Worm (Caenorhabditis elegans) whole organism, mixed stage, embryonic: ENCODE measurements around the gene Y54F10BM.9.

ENCODE experiments used
- M03D4.4 ChIP-seq: sonication (generic microtip); optimal IDR thresholded peaks from 2 replicates; lab custom pipeline; 2017; ENCODE audit warnings: mild to moderate bottlenecking, missing genetic modification characterization, missing compliant biosample characterization
- bed-3 ChIP-seq: fragments of 200-800 bp; sonication (Bioruptor generic); optimal IDR thresholded peaks from 3 replicates; lab custom pipeline; 2018; ENCODE audit warnings: mild to moderate bottlenecking, missing genetic modification characterization, moderate library complexity, missing compliant biosample characterization
- blmp-1 ChIP-seq: fragments of 150-350 bp; optimal IDR thresholded peaks from 2 replicates; lab custom pipeline; 2014; ENCODE audit warnings: missing biosample characterization, missing genetic modification characterization
- ceh-39 ChIP-seq: fragments of 150-350 bp; optimal IDR thresholded peaks from 2 replicates; lab custom pipeline; 2014; ENCODE audit warnings: missing biosample characterization, missing genetic modification characterization
- ceh-43 ChIP-seq: fragments of 200-800 bp; sonication (Bioruptor generic); optimal IDR thresholded peaks from 2 replicates; lab custom pipeline; 2018; ENCODE audit warnings: mild to moderate bottlenecking, missing genetic modification characterization, moderate library complexity, missing compliant biosample characterization
- ceh-83 ChIP-seq: fragments of 200-800 bp; sonication (Bioruptor generic); optimal IDR thresholded peaks from 2 replicates; lab custom pipeline; 2018; ENCODE audit warnings: mild to moderate bottlenecking, missing genetic modification characterization, missing compliant biosample characterization
- ces-1 ChIP-seq: fragments of 150-350 bp; optimal IDR thresholded peaks from 2 replicates; lab custom pipeline; 2014; ENCODE audit warnings: missing biosample characterization, missing genetic modification reagents, missing genetic modification characterization
- drap-1 ChIP-seq: fragments of 200-800 bp; sonication (Bioruptor generic); optimal IDR thresholded peaks from 3 replicates; lab custom pipeline; 2018; ENCODE audit warnings: mild to moderate bottlenecking, missing genetic modification characterization, missing compliant biosample characterization
- elt-1 ChIP-seq: sonication (generic microtip); optimal IDR thresholded peaks from 2 replicates; lab custom pipeline; 2017; ENCODE audit warnings: missing genetic modification characterization, mild to moderate bottlenecking, missing compliant biosample characterization, antibody characterized with exemption, moderate library complexity, borderline replicate concordance; ENCODE audit not compliant: insufficient read depth
- elt-3 ChIP-seq: fragments of 150-350 bp; optimal IDR thresholded peaks from 2 replicates; lab custom pipeline; 2014; ENCODE audit warnings: missing biosample characterization, missing genetic modification characterization
- flh-1 ChIP-seq: fragments of 200-800 bp; sonication (Bioruptor generic); optimal IDR thresholded peaks from 2 replicates; lab custom pipeline; 2018; ENCODE audit warnings: mild to moderate bottlenecking, missing genetic modification characterization, moderate library complexity, missing compliant biosample characterization
- ham-2 ChIP-seq: fragments of 200-800 bp; sonication (Bioruptor generic); optimal IDR thresholded peaks from 2 replicates; lab custom pipeline; 2018; ENCODE audit warnings: mild to moderate bottlenecking, missing genetic modification characterization, missing compliant biosample characterization
- lin-13 ChIP-seq: fragments of 150-350 bp; optimal IDR thresholded peaks from 2 replicates; lab custom pipeline; 2014; ENCODE audit warnings: missing biosample characterization, missing genetic modification characterization
- lin-32 ChIP-seq: fragments of 200-800 bp; sonication (Bioruptor generic); optimal IDR thresholded peaks from 2 replicates; lab custom pipeline; 2018; ENCODE audit warnings: mild to moderate bottlenecking, missing genetic modification characterization, missing compliant biosample characterization
- mab-5 ChIP-seq: fragments of 150-350 bp; optimal IDR thresholded peaks from 2 replicates; lab custom pipeline; 2014; ENCODE audit warnings: missing biosample characterization, missing genetic modification characterization
- mep-1 ChIP-seq: fragments of 150-350 bp; optimal IDR thresholded peaks from 2 replicates; lab custom pipeline; 2017; ENCODE audit warnings: missing biosample characterization, missing genetic modification reagents, missing genetic modification characterization, inconsistent platforms
- mls-2 ChIP-seq: sonication (generic microtip); optimal IDR thresholded peaks from 2 replicates; lab custom pipeline; 2016; ENCODE audit warnings: mild to moderate bottlenecking, missing genetic modification characterization, moderate library complexity, missing compliant biosample characterization
- nhr-12 ChIP-seq: fragments of 150-350 bp; optimal IDR thresholded peaks from 2 replicates; lab custom pipeline; 2014; ENCODE audit warnings: missing biosample characterization, missing genetic modification characterization
- nhr-2 ChIP-seq: fragments of 150-350 bp; optimal IDR thresholded peaks from 2 replicates; lab custom pipeline; 2014; ENCODE audit warnings: missing biosample characterization, missing genetic modification characterization
- nhr-237 ChIP-seq: fragments of 150-350 bp; optimal IDR thresholded peaks from 2 replicates; lab custom pipeline; 2014; ENCODE audit warnings: missing biosample characterization, missing genetic modification characterization
- nhr-28 ChIP-seq: fragments of 150-350 bp; optimal IDR thresholded peaks from 2 replicates; lab custom pipeline; 2014; ENCODE audit warnings: missing biosample characterization, missing genetic modification characterization
- nhr-76 ChIP-seq: sonication (generic microtip); optimal IDR thresholded peaks from 2 replicates; lab custom pipeline; 2017; ENCODE audit warnings: missing biosample characterization, missing genetic modification characterization
- pha-4 ChIP-seq: fragments of 150-350 bp; optimal IDR thresholded peaks from 2 replicates; lab custom pipeline; 2018; ENCODE audit warnings: missing biosample characterization, missing genetic modification reagents, missing genetic modification characterization
- sem-2 ChIP-seq: fragments of 200-800 bp; sonication (Bioruptor generic); optimal IDR thresholded peaks from 2 replicates; lab custom pipeline; 2018; ENCODE audit warnings: mild to moderate bottlenecking, missing genetic modification characterization, missing compliant biosample characterization
- snpc-4 ChIP-seq: fragments of 150-350 bp; optimal IDR thresholded peaks from 2 replicates; lab custom pipeline; 2014; ENCODE audit warnings: missing biosample characterization, missing genetic modification characterization
- tbx-8 ChIP-seq: fragments of 200-800 bp; sonication (Bioruptor generic); optimal IDR thresholded peaks from 2 replicates; lab custom pipeline; 2018; ENCODE audit warnings: mild to moderate bottlenecking, missing genetic modification characterization, moderate library complexity, missing compliant biosample characterization
- unc-120 ChIP-seq: sonication (generic microtip); optimal IDR thresholded peaks from 2 replicates; lab custom pipeline; 2017; ENCODE audit warnings: missing genetic modification characterization, missing compliant biosample characterization; ENCODE audit not compliant: poor library complexity, severe bottlenecking
- unc-62 ChIP-seq: fragments of 150-350 bp; optimal IDR thresholded peaks from 2 replicates; lab custom pipeline; 2014; ENCODE audit warnings: missing biosample characterization, missing genetic modification reagents, missing genetic modification characterization
- zip-8 ChIP-seq: fragments of 150-350 bp; optimal IDR thresholded peaks from 2 replicates; lab custom pipeline; 2014; ENCODE audit warnings: missing biosample characterization, missing genetic modification characterization
- ztf-11 ChIP-seq: fragments of 150-350 bp; optimal IDR thresholded peaks from 2 replicates; lab custom pipeline; 2014; ENCODE audit warnings: missing biosample characterization, missing genetic modification characterization

Y54F10BM.9 gene

DNA sequence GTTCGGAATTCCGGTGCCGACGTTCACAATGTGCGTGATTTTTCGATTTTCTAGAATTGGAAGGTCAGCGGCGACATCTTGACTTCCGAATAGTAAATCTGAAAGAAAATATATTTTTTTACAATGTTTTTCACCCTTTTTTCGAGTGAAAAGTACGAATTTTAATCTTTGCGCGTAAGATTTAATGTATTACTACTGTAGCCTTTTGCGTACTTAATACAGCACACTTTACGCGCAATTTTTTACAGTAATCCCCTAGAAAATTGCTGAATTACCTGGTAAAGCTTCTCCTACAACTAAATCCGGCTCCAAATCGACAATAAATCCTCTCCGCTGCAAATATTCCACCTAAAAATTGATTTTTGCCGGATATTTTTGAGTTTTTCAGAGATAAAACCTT is 25.7 kb upstream of the Y54F10BM.9 start:
- TF ChIP-seq mep-1 (tag; lab: Kevin White, UChicago), result no peak
- TF ChIP-seq nhr-76 (tag; lab: Kevin White, UChicago), result no peak
- no peak for TF ChIP-seq tbx-8 (GFP tag; lab: Kevin White, UChicago)
- TF ChIP-seq flh-1 (GFP tag; lab: Kevin White, UChicago), result no peak
- no peak for TF ChIP-seq ceh-43 (GFP tag; lab: Kevin White, UChicago)
- TF ChIP-seq zip-8 (tag; lab: Kevin White, UChicago), result no peak
- TF ChIP-seq drap-1, result no peak
- TF ChIP-seq elt-3 (tag; lab: Kevin White, UChicago), result no peak

DNA sequence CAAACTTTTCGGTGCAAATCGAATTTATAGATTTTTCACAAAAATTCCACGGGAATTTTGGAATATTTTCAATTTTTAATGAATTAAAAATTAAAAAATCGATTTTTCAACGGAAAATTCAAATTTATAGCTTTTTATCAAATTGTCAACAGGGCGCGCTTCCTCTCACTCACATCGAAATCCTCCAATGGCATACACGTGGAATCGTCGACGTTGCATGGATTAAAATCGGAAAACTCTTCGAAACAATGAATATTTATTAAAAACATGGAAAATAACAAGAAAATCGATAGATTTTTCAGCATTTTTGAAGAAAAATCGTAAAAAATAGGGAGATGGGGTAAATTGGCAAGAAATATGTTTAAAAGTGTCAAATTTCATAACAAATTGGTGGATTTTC is 24.6 kb upstream of the Y54F10BM.9 start, which contains the start of gene Y54F10BM.12:
TSS of gene Y54F10BM.12 (minus strand) at position 344 of the 400 bp plus-strand sequence.
- no peak for TF ChIP-seq snpc-4
- no peak for TF ChIP-seq unc-120 (tag; lab: Kevin White, UChicago)
- no peak for TF ChIP-seq nhr-237
- no peak for TF ChIP-seq ham-2 (GFP tag; lab: Kevin White, UChicago)
- TF ChIP-seq nhr-28 (tag; lab: Kevin White, UChicago), result no peak
- no peak for TF ChIP-seq ces-1
- no peak for TF ChIP-seq ztf-11 (tag; lab: Kevin White, UChicago)
- TF ChIP-seq elt-3 (tag; lab: Kevin White, UChicago), result no peak
- no peak for TF ChIP-seq mab-5 (tag; lab: Kevin White, UChicago)
- TF ChIP-seq nhr-12 (tag; lab: Kevin White, UChicago), result no peak
- TF ChIP-seq elt-1, result no peak
- no peak for TF ChIP-seq blmp-1 (tag; lab: Kevin White, UChicago)
- TF ChIP-seq M03D4.4 (tag; lab: Kevin White, UChicago), result no peak
- no peak for TF ChIP-seq ceh-39
- TF ChIP-seq sem-2 (GFP tag; lab: Kevin White, UChicago), result no peak
- no peak for TF ChIP-seq lin-13
- no peak for TF ChIP-seq pha-4 (tag; lab: Kevin White, UChicago)
- no peak for TF ChIP-seq nhr-2 (tag; lab: Kevin White, UChicago)
- TF ChIP-seq tbx-8 (GFP tag; lab: Kevin White, UChicago), result no peak

DNA sequence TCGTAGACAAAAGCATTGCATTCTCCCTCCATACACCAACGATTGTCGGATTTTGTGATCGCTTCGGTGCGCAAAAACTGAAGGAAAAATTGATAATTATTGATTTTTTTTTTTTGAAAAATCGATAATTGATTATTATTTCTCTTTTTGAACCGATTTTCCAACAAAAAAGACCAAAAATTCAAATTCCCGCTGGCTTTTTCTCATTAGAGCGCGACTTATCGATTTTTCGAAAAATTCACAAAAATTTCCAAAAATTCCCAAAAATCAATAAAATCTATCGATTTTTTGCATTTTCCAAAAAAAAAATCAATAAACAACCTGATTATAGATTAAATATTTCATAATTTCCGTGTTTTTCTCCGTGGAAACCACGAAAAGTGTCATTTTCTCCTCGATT is 23.9 kb upstream of the Y54F10BM.9 start:
- TF ChIP-seq flh-1 (GFP tag; lab: Kevin White, UChicago) (no peak), pha-4 (tag; lab: Kevin White, UChicago) (no peak), mab-5 (tag; lab: Kevin White, UChicago) (no peak), nhr-2 (tag; lab: Kevin White, UChicago) (no peak), nhr-28 (tag; lab: Kevin White, UChicago) (no peak), ceh-83 (GFP tag; lab: Kevin White, UChicago) (no peak), lin-32 (GFP tag; lab: Kevin White, UChicago) (no peak), sem-2 (GFP tag; lab: Kevin White, UChicago) (no peak), nhr-76 (tag; lab: Kevin White, UChicago) (no peak), ceh-39 (no peak), ztf-11 (tag; lab: Kevin White, UChicago) (no peak), drap-1 (no peak)

DNA sequence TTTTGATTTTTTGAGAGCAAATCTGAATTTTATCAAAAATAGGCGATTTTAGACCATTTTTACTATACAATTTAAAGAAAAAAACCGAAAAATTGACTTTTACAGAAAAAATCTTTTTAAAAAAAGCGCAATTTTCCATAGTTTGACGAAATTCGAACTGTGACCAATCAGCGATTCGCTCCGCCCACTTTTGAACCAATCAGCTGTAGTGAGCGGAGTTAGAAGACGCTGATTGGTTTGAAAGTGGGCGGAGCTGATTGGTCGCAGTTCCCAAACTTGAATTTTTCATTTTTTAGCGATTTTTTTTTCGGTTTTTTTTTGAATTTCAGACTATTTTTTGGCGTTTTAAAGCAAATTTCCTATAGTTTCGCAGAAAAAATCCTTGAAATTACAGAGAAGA is 20.0 kb upstream of the Y54F10BM.9 start:
- no peak for TF ChIP-seq unc-62 (GFP tag; lab: Kevin White, UChicago)
- no peak for TF ChIP-seq mls-2 (tag; lab: Kevin White, UChicago)
- no peak for TF ChIP-seq elt-1
- TF ChIP-seq mab-5 (tag; lab: Kevin White, UChicago), result no peak
- no peak for TF ChIP-seq blmp-1 (tag; lab: Kevin White, UChicago)
- TF ChIP-seq nhr-76 (tag; lab: Kevin White, UChicago), result no peak
- TF ChIP-seq bed-3 (GFP tag; lab: Kevin White, UChicago), result no peak
- no peak for TF ChIP-seq nhr-28 (tag; lab: Kevin White, UChicago)
- no peak for TF ChIP-seq nhr-12 (tag; lab: Kevin White, UChicago)
- no peak for TF ChIP-seq sem-2 (GFP tag; lab: Kevin White, UChicago)
- no peak for TF ChIP-seq nhr-237

DNA sequence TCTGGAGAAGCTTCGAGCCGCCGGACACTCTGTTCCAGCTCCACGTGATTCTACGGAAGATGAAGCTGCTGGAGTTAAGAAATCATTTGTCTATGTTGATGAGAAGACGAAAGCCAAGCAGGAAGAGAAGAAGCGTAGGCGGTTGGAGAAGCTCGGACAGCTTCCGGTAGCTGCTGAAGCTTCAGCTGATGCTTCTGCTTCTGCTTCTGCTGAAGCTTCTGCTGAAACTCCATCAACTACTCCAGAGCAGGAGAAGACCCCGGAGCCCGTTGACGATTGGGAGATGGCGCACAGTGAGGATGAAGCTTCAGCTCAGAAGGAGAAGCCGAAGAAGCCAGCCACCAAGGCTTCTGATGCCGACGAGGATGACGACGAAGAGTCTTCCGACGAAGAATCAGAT is 11.7 kb upstream of the Y54F10BM.9 start:
- no peak for TF ChIP-seq snpc-4
- TF ChIP-seq, all 35 proteins: peak for 0
